Worm (Caenorhabditis elegans): ENCODE results near the gene F32A5.8.

ce11 chrII:7233274-7233673 lies 22.6 kb upstream of the F32A5.8 start:
- no peak for TF ChIP-seq pqm-1 (tag; optimal IDR thresholded peaks at IDR 0.05)
- no peak for TF ChIP-seq ceh-31 (tag; optimal IDR thresholded peaks at IDR 0.05)
- TF ChIP-seq hlh-15 (tag; optimal IDR thresholded peaks at IDR 0.05) = no peak
- TF ChIP-seq F13H6.1 (tag; optimal IDR thresholded peaks at IDR 0.05) = no peak
- TF ChIP-seq sox-2 (GFP tag; IDR thresholded peaks at IDR 0.05) = no peak
- TF ChIP-seq ceh-30 (tag; optimal IDR thresholded peaks at IDR 0.05) = no peak
- no peak for TF ChIP-seq ceh-24 (tag; optimal IDR thresholded peaks at IDR 0.05)
- TF ChIP-seq nhr-11 (tag; optimal IDR thresholded peaks at IDR 0.05) = no peak
- no peak for TF ChIP-seq pha-4 (tag; optimal IDR thresholded peaks at IDR 0.05)
- no peak for TF ChIP-seq nfya-1 (tag; optimal IDR thresholded peaks at IDR 0.05)
